Fruit fly (Drosophila melanogaster) whole organism, embryonic: ENCODE data around the gene CG46427.

Experiments used
- Antp ChIP-seq: fragments of 200-800 bp; sonication (Bioruptor generic); optimal IDR thresholded peaks from 3 replicates; lab custom pipeline; 2016; ENCODE audit warnings: missing biosample characterization, missing genetic modification characterization
- Awh ChIP-seq: fragments of 200-800 bp; sonication (Bioruptor generic); IDR thresholded peaks from 2 replicates; pipeline ENCODE4, ENCODE4 v1.3.6; 2022; ENCODE audit warnings: missing biosample characterization, missing genetic modification characterization
- CG10321 ChIP-seq: fragments of 200-800 bp; sonication (Bioruptor generic); IDR thresholded peaks from 2 replicates; pipeline ENCODE4 v1.3.6; 2022; ENCODE audit warnings: missing biosample characterization, missing genetic modification characterization
- CG10431 ChIP-seq: fragments of 200-800 bp; sonication (Bioruptor generic); optimal IDR thresholded peaks from 3 replicates; lab custom pipeline; 2018; ENCODE audit warnings: missing biosample characterization, mild to moderate bottlenecking, missing genetic modification characterization
- CG12236 ChIP-seq: fragments of 200-800 bp; sonication (Bioruptor generic); optimal IDR thresholded peaks from 2 replicates; lab custom pipeline; 2016; ENCODE audit warnings: missing biosample characterization, missing genetic modification characterization
- CG12769 ChIP-seq: fragments of 200-800 bp; sonication (Bioruptor generic); optimal IDR thresholded peaks from 2 replicates; lab custom pipeline; 2019; ENCODE audit warnings: missing biosample characterization, mild to moderate bottlenecking, missing genetic modification characterization, moderate library complexity
- CG13123 ChIP-seq: fragments of 200-800 bp; sonication (Bioruptor generic); optimal IDR thresholded peaks from 2 replicates; lab custom pipeline; 2016; ENCODE audit warnings: missing biosample characterization, missing genetic modification characterization
- CG1529 ChIP-seq: fragments of 200-800 bp; sonication (Bioruptor generic); optimal IDR thresholded peaks from 3 replicates; lab custom pipeline; 2018; ENCODE audit warnings: missing biosample characterization, missing genetic modification characterization
- CG1603 ChIP-seq: fragments of 200-800 bp; sonication (Bioruptor generic); optimal IDR thresholded peaks from 2 replicates; lab custom pipeline; 2019; ENCODE audit warnings: missing biosample characterization, mild to moderate bottlenecking, missing genetic modification characterization, moderate library complexity
- CG16813 ChIP-seq: fragments of 200-800 bp; sonication (Bioruptor generic); IDR thresholded peaks from 3 replicates; pipeline ENCODE4 v1.3.6; 2022; ENCODE audit warnings: missing biosample characterization, missing genetic modification characterization; ENCODE audit not compliant: partially characterized antibody
- CG2712 ChIP-seq: fragments of 200-800 bp; optimal IDR thresholded peaks from 3 replicates; lab custom pipeline; 2019; ENCODE audit warnings: missing biosample characterization, mild to moderate bottlenecking, missing genetic modification characterization, moderate library complexity
- CG31365 ChIP-seq: fragments of 200-800 bp; sonication (Bioruptor generic); optimal IDR thresholded peaks from 2 replicates; lab custom pipeline; 2018; ENCODE audit warnings: missing biosample characterization, mild to moderate bottlenecking, missing genetic modification characterization
- CG32532 ChIP-seq: fragments of 200-800 bp; sonication (Bioruptor generic); IDR thresholded peaks from 2 replicates; pipeline ENCODE4 v1.3.6; 2022; ENCODE audit warnings: missing biosample characterization, missing genetic modification characterization
- CG32767 ChIP-seq: fragments of 200-800 bp; sonication (Bioruptor generic); IDR thresholded peaks from 2 replicates; pipeline ENCODE4 v1.3.6; 2022; ENCODE audit warnings: missing biosample characterization, missing genetic modification characterization
- CG34422 ChIP-seq: fragments of 200-800 bp; sonication (Bioruptor generic); IDR thresholded peaks from 3 replicates; pipeline ENCODE4 v1.3.6; 2022; ENCODE audit warnings: missing biosample characterization, missing genetic modification characterization
- CG4707 ChIP-seq: fragments of 200-800 bp; sonication (Bioruptor generic); optimal IDR thresholded peaks from 2 replicates; lab custom pipeline; 2018; ENCODE audit warnings: missing biosample characterization, mild to moderate bottlenecking, missing genetic modification characterization, moderate library complexity
- CG6689 ChIP-seq: fragments of 200-800 bp; sonication (Bioruptor generic); IDR thresholded peaks from 2 replicates; pipeline ENCODE4 v1.3.6; 2022; ENCODE audit warnings: missing biosample characterization, missing genetic modification characterization
- CG6854 ChIP-seq: fragments of 200-800 bp; sonication (Bioruptor generic); optimal IDR thresholded peaks from 3 replicates; lab custom pipeline; 2017; ENCODE audit warnings: missing biosample characterization, mild to moderate bottlenecking, missing genetic modification characterization
- CG7556 ChIP-seq: fragments of 200-800 bp; sonication (Bioruptor generic); optimal IDR thresholded peaks from 2 replicates; lab custom pipeline; 2017; ENCODE audit warnings: missing biosample characterization, mild to moderate bottlenecking, missing genetic modification characterization
- Dek ChIP-seq: fragments of 200-800 bp; sonication (Bioruptor generic); optimal IDR thresholded peaks from 3 replicates; lab custom pipeline; 2019; ENCODE audit warnings: missing biosample characterization, mild to moderate bottlenecking, missing genetic modification characterization, moderate library complexity
- HLH54F ChIP-seq: fragments of 200-800 bp; sonication (Bioruptor generic); optimal IDR thresholded peaks from 3 replicates; lab custom pipeline; 2016; ENCODE audit warnings: missing biosample characterization, missing genetic modification characterization
- HLHmδ ChIP-seq: fragments of 200-800 bp; sonication (Bioruptor generic); optimal IDR thresholded peaks from 2 replicates; lab custom pipeline; 2018; ENCODE audit warnings: missing biosample characterization, mild to moderate bottlenecking, missing genetic modification characterization, moderate library complexity
- Hr39 ChIP-seq: fragments of >200 bp; optimal IDR thresholded peaks from 2 replicates; lab custom pipeline; 2017
- MESR4 ChIP-seq: fragments of 200-800 bp; sonication (Bioruptor generic); optimal IDR thresholded peaks from 2 replicates; lab custom pipeline; 2018; ENCODE audit warnings: missing biosample characterization, mild to moderate bottlenecking, missing genetic modification characterization, moderate library complexity
- Mad ChIP-seq: fragments of 200-800 bp; sonication (Bioruptor generic); optimal IDR thresholded peaks from 2 replicates; lab custom pipeline; 2016; ENCODE audit warnings: missing biosample characterization, missing genetic modification characterization
- Myb ChIP-seq: fragments of 200-800 bp; sonication (Bioruptor generic); optimal IDR thresholded peaks from 2 replicates; lab custom pipeline; 2016; ENCODE audit warnings: missing biosample characterization, missing genetic modification characterization
- Nf-YC ChIP-seq: fragments of 200-800 bp; optimal IDR thresholded peaks from 3 replicates; lab custom pipeline; 2019; ENCODE audit warnings: missing biosample characterization, mild to moderate bottlenecking, missing genetic modification characterization, moderate library complexity
- NfI ChIP-seq: fragments of 200-800 bp; sonication (Bioruptor generic); optimal IDR thresholded peaks from 3 replicates; lab custom pipeline; 2018; ENCODE audit warnings: missing biosample characterization, mild to moderate bottlenecking, missing genetic modification characterization, moderate library complexity
- Sin3A ChIP-seq: fragments of >200 bp; optimal IDR thresholded peaks from 2 replicates; lab custom pipeline; 2018
- Trl ChIP-seq, 3 experiments: fragments of >200 bp in 2 of 3; fragments of 200-800 bp in 1 of 3; sonication (Bioruptor generic) in 1 of 3; optimal IDR thresholded peaks; 2 replicates in 1 of 3; 3 replicates in 2 of 3; lab custom pipeline; 2016 to 2017; ENCODE audit warnings: missing biosample characterization in 1 of 3, missing genetic modification characterization in 1 of 3
- YL-1 ChIP-seq: fragments of 200-800 bp; sonication (Bioruptor generic); optimal IDR thresholded peaks from 3 replicates; lab custom pipeline; 2017; ENCODE audit warnings: missing biosample characterization, mild to moderate bottlenecking, missing genetic modification characterization
- al ChIP-seq: fragments of 200-800 bp; sonication (Bioruptor generic); IDR thresholded peaks from 2 replicates; pipeline ENCODE4 v1.3.6; 2022; ENCODE audit warnings: missing biosample characterization, missing genetic modification characterization
- cato ChIP-seq: fragments of 200-800 bp; sonication (Bioruptor generic); optimal IDR thresholded peaks from 2 replicates; lab custom pipeline; 2016; ENCODE audit warnings: missing biosample characterization, missing genetic modification characterization, borderline replicate concordance
- chif ChIP-seq, 2 experiments: fragments of 200-800 bp; sonication (Bioruptor generic); optimal IDR thresholded peaks; 3 replicates each; lab custom pipeline; 2016; ENCODE audit warnings: missing biosample characterization in 2 of 2, missing genetic modification characterization in 2 of 2
- ci ChIP-seq: fragments of 200-800 bp; sonication (Bioruptor generic); IDR thresholded peaks from 3 replicates; pipeline ENCODE4 v1.3.6; 2022; ENCODE audit warnings: missing biosample characterization, missing genetic modification characterization
- dimm ChIP-seq: fragments of 200-800 bp; sonication (Bioruptor generic); IDR thresholded peaks from 2 replicates; pipeline ENCODE4 v1.3.6; 2022; ENCODE audit warnings: missing biosample characterization, missing genetic modification characterization
- dm ChIP-seq: fragments of 200-800 bp; sonication (Bioruptor generic); optimal IDR thresholded peaks from 3 replicates; lab custom pipeline; 2016; ENCODE audit warnings: missing biosample characterization, missing genetic modification characterization
- dysf ChIP-seq: fragments of 200-800 bp; sonication (Bioruptor generic); IDR thresholded peaks from 3 replicates; pipeline ENCODE4 v1.3.6; 2022; ENCODE audit warnings: missing biosample characterization, missing genetic modification characterization
- fu2 ChIP-seq: fragments of 200-800 bp; sonication (Bioruptor generic); optimal IDR thresholded peaks from 2 replicates; lab custom pipeline; 2016; ENCODE audit warnings: missing biosample characterization, missing genetic modification characterization
- jumu ChIP-seq: fragments of 200-800 bp; sonication (Bioruptor generic); optimal IDR thresholded peaks from 3 replicates; lab custom pipeline; 2016; ENCODE audit warnings: missing biosample characterization, missing genetic modification characterization
- mirr ChIP-seq: fragments of 200-800 bp; sonication (Bioruptor generic); optimal IDR thresholded peaks from 3 replicates; lab custom pipeline; 2018; ENCODE audit warnings: missing biosample characterization, mild to moderate bottlenecking, missing genetic modification characterization
- pan ChIP-seq, 4 experiments: fragments of >200 bp in 3 of 4; fragments of 200-800 bp in 1 of 4; sonication (Bioruptor generic) in 1 of 4; optimal IDR thresholded peaks in 3 of 4; IDR thresholded peaks in 1 of 4; 2 replicates each; pipeline versions ENCODE4 v1.3.6 to Lab custom; 2017 to 2022; ENCODE audit warnings: missing biosample characterization in 2 of 4, missing genetic modification characterization in 2 of 4, mixed read lengths in 1 of 4
- phol ChIP-seq: fragments of 200-800 bp; sonication (Bioruptor generic); optimal IDR thresholded peaks from 3 replicates; lab custom pipeline; 2018; ENCODE audit warnings: missing biosample characterization, mild to moderate bottlenecking, missing genetic modification characterization, moderate library complexity
- repo ChIP-seq: fragments of 200-800 bp; sonication (Bioruptor generic); optimal IDR thresholded peaks from 2 replicates; lab custom pipeline; 2016; ENCODE audit warnings: missing biosample characterization, missing genetic modification characterization
- ro ChIP-seq: fragments of 200-800 bp; sonication (Bioruptor generic); IDR thresholded peaks from 2 replicates; pipeline ENCODE4 v1.3.6; 2022; ENCODE audit warnings: missing biosample characterization, missing genetic modification characterization
- row ChIP-seq: fragments of 200-800 bp; sonication (Bioruptor generic); IDR thresholded peaks from 3 replicates; pipeline ENCODE4 v1.3.6; 2022; ENCODE audit warnings: missing biosample characterization, missing genetic modification characterization
- sob ChIP-seq: fragments of 200-800 bp; sonication (Bioruptor generic); IDR thresholded peaks from 2 replicates; pipeline ENCODE4 v1.3.6; 2022; ENCODE audit warnings: missing biosample characterization, missing genetic modification characterization
- toy ChIP-seq: fragments of 200-800 bp; sonication (Bioruptor generic); IDR thresholded peaks from 2 replicates; pipeline ENCODE4 v1.3.6; 2022; ENCODE audit warnings: missing biosample characterization, missing genetic modification characterization
- tx ChIP-seq: fragments of 200-800 bp; sonication (Bioruptor generic); optimal IDR thresholded peaks from 2 replicates; lab custom pipeline; 2016; ENCODE audit warnings: missing biosample characterization, missing genetic modification characterization
- z ChIP-seq: fragments of 200-800 bp; sonication (Bioruptor generic); IDR thresholded peaks from 3 replicates; pipeline ENCODE4 v1.3.6; 2022; ENCODE audit warnings: missing biosample characterization, missing genetic modification characterization

Gene CG46427

DNA sequence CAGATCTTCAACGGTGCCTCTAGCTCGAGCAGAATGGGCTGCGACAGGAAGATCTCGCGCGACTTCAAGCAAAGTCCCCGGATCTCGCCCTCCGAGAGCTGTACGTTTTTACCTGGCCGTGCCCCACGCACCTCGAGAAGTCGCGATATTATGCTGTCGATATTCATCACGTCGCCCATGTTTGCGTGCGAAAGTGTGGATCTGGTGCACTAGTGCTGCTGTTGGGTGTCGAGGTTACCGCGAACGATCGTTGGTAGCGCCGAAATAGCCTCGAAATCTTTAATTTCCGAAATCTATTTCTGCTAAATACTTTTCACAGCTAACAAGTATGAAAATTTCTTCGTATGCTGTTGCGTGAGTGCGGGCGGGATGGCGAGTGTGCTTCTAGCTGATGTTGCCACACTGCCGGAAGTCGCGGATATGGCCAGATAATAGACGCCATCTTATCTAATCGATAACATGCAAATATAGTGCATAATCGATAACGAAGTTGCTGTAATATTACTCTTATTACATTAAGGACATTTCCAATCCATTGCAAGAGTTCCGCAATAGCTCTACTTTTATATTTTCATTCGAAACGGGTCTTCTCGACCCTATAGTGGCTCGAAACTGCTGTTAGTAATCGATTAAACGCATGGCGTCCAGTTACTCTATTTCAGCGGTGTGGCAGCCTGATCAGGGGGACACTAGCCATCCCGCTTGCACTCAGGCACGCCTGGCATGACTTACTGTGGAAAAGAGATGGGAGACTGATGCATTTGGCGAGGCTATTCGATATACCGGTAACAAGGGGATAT, 13.2 kb downstream of the CG46427 start, which contains the start of gene Pp1-87B (continued):
- TF ChIP-seq al (GFP tag; lab: Robert Waterston, UW) (no peak), MESR4 (peak; percentile 98), row (GFP tag; lab: Robert Waterston, UW) (0 out of 3 replicates have a peak, but pooled peaks have one; percentile 10), dm (GFP tag; lab: Kevin White, UChicago) (peak; percentile 89), CG10431 (GFP tag; lab: Kevin White, UChicago) (no peak), ci (GFP tag; lab: Robert Waterston, UW) (0 out of 3 replicates have a peak, but pooled peaks have one; percentile 5), jumu (GFP tag; lab: Kevin White, UChicago) (peak; percentile 76), CG12236 (GFP tag; lab: Kevin White, UChicago) (no peak), CG13123 (GFP tag; lab: Kevin White, UChicago) (no peak), dysf (GFP tag; lab: Robert Waterston, UW) (0 out of 3 replicates have a peak, but pooled peaks have one; percentile 7), CG31365 (tag; lab: Kevin White, UChicago) (no peak), CG7556 (GFP tag; lab: Kevin White, UChicago) (no peak), CG4707 (GFP tag; lab: Kevin White, UChicago) (no peak), CG12769 (tag; lab: Kevin White, UChicago) (no peak), Hr39 (no peak), HLHmδ (GFP tag; lab: Kevin White, UChicago) (peak; percentile 61), CG1529 (GFP tag; lab: Kevin White, UChicago) (no peak), Trl (optimal IDR thresholded peaks at IDR 0.05; lab: Kevin White, UChicago) (no peak), Trl (GFP tag; optimal IDR thresholded peaks at IDR 0.05; lab: Kevin White, UChicago) (peak; percentile 7), repo (GFP tag; lab: Kevin White, UChicago) (no peak), tx (GFP tag; lab: Kevin White, UChicago) (no peak), phol (tag; lab: Kevin White, UChicago) (peak; percentile 100), toy (no peak), Awh (GFP tag; lab: Robert Waterston, UW) (no peak), CG32532 (GFP tag; lab: Robert Waterston, UW) (no peak), NfI (GFP tag; lab: Kevin White, UChicago) (no peak), Nf-YC (peak; percentile 46), CG6689 (GFP tag; lab: Robert Waterston, UW) (no peak), Antp (GFP tag; lab: Kevin White, UChicago) (no peak), Dek (tag; lab: Kevin White, UChicago) (no peak), Sin3A (lab: Kevin White, UChicago) (peak; percentile 100), Myb (GFP tag; lab: Kevin White, UChicago) (peak; percentile 74), CG2712 (peak; percentile 10), chif (GFP tag; optimal IDR thresholded peaks at IDR 0.05; lab: Kevin White, UChicago) (peak in 1 of 2 experiments; percentile 1), CG10321 (GFP tag; lab: Robert Waterston, UW) (peak; percentile 91), dimm (GFP tag; lab: Robert Waterston, UW) (no peak), sob (GFP tag; lab: Robert Waterston, UW) (no peak), ro (GFP tag; lab: Robert Waterston, UW) (no peak), cato (GFP tag; lab: Kevin White, UChicago) (no peak), HLH54F (GFP tag; lab: Kevin White, UChicago) (no peak), fu2 (no peak), CG32767 (no peak), CG34422 (GFP tag; lab: Robert Waterston, UW) (peak; percentile 31; the same call in 1 of the 3 replicates), mirr (GFP tag; lab: Kevin White, UChicago) (peak; percentile 2), CG1603 (peak; percentile 19), Mad (GFP tag; lab: Kevin White, UChicago) (no peak), pan (optimal IDR thresholded peaks at IDR 0.05; lab: Kevin White, UChicago) (no peak), pan (GFP tag; optimal IDR thresholded peaks at IDR 0.05 in 1 of 2, IDR thresholded peaks at IDR 0.05 in 1 of 2) (no peak), z (GFP tag; lab: Robert Waterston, UW) (no peak), YL-1 (GFP tag; lab: Kevin White, UChicago) (peak; percentile 86), CG16813 (GFP tag; lab: Robert Waterston, UW) (peak; percentile 55; the same call in 1 of the 3 replicates), CG6854 (no peak)
